Fruit fly (Drosophila melanogaster) whole organism, pupa: Measurements from ENCODE around the gene CG12481.

Source experiments
- CG10348 ChIP-seq: fragments of 200-800 bp; sonication (Bioruptor generic); IDR thresholded peaks from 2 replicates; pipeline ENCODE4 v1.3.6; 2022; ENCODE audit warnings: missing biosample characterization, missing genetic modification characterization
- CG12605 ChIP-seq: fragments of 200-800 bp; sonication (Bioruptor generic); IDR thresholded peaks from 2 replicates; pipeline ENCODE4 v1.3.6; 2022; ENCODE audit warnings: missing biosample characterization, missing genetic modification characterization
- CG13204 ChIP-seq: fragments of 200-800 bp; sonication (Bioruptor generic); optimal IDR thresholded peaks from 2 replicates; lab custom pipeline; 2018; ENCODE audit warnings: missing biosample characterization, mild to moderate bottlenecking, missing genetic modification characterization, moderate library complexity
- CG14655 ChIP-seq: fragments of 200-800 bp; sonication (Bioruptor generic); optimal IDR thresholded peaks from 3 replicates; lab custom pipeline; 2017; ENCODE audit warnings: mild to moderate bottlenecking, missing biosample characterization, missing genetic modification reagents, missing genetic modification characterization
- CG15710 ChIP-seq: fragments of 200-800 bp; sonication (Bioruptor generic); optimal IDR thresholded peaks from 2 replicates; lab custom pipeline; 2018; ENCODE audit warnings: missing biosample characterization, mild to moderate bottlenecking, missing genetic modification characterization, moderate library complexity
- CG17806 ChIP-seq: fragments of 200-800 bp; sonication (Bioruptor generic); optimal IDR thresholded peaks from 2 replicates; lab custom pipeline; 2018; ENCODE audit warnings: missing biosample characterization, mild to moderate bottlenecking, missing genetic modification characterization, moderate library complexity
- CG32121 ChIP-seq: fragments of 200-800 bp; sonication (Bioruptor generic); IDR thresholded peaks from 2 replicates; pipeline ENCODE4 v1.3.6; 2022; ENCODE audit warnings: missing biosample characterization, missing genetic modification characterization
- CG34367 ChIP-seq: fragments of 200-800 bp; sonication (Bioruptor generic); optimal IDR thresholded peaks from 2 replicates; lab custom pipeline; 2018; ENCODE audit warnings: missing biosample characterization, mild to moderate bottlenecking, missing genetic modification characterization
- CG4496 ChIP-seq: fragments of 200-800 bp; sonication (Bioruptor generic); IDR thresholded peaks from 3 replicates; pipeline ENCODE4 v1.3.6; 2022; ENCODE audit warnings: missing biosample characterization, missing genetic modification characterization
- CG8159 ChIP-seq: fragments of 200-800 bp; sonication (Bioruptor generic); optimal IDR thresholded peaks from 3 replicates; lab custom pipeline; 2018; ENCODE audit warnings: missing biosample characterization, mild to moderate bottlenecking, missing genetic modification characterization, moderate library complexity
- CG8301 ChIP-seq: fragments of 200-800 bp; sonication (Bioruptor generic); optimal IDR thresholded peaks from 2 replicates; lab custom pipeline; 2018; ENCODE audit warnings: missing biosample characterization, mild to moderate bottlenecking, missing genetic modification characterization
- CG9948 ChIP-seq: fragments of 200-800 bp; sonication (Bioruptor generic); optimal IDR thresholded peaks from 2 replicates; lab custom pipeline; 2018; ENCODE audit warnings: missing biosample characterization, mild to moderate bottlenecking, missing genetic modification characterization, moderate library complexity
- D1 ChIP-seq: fragments of 200-800 bp; sonication (Bioruptor generic); optimal IDR thresholded peaks from 2 replicates; lab custom pipeline; 2018; ENCODE audit warnings: missing biosample characterization, mild to moderate bottlenecking, missing genetic modification characterization, moderate library complexity
- EcR ChIP-seq: fragments of 200-800 bp; sonication (Bioruptor generic); optimal IDR thresholded peaks from 3 replicates; lab custom pipeline; 2019; ENCODE audit warnings: missing biosample characterization, missing genetic modification characterization, mild to moderate bottlenecking, moderate library complexity, missing genetic modification reagents
- Ets98B ChIP-seq: fragments of 200-800 bp; sonication (Bioruptor generic); IDR thresholded peaks from 2 replicates; pipeline ENCODE4 v1.3.6; 2022; ENCODE audit warnings: missing biosample characterization, missing genetic modification characterization
- Pif1A ChIP-seq: fragments of 200-800 bp; sonication (Bioruptor generic); optimal IDR thresholded peaks from 3 replicates; lab custom pipeline; 2016; ENCODE audit warnings: missing biosample characterization, missing genetic modification characterization
- Pif1B ChIP-seq: fragments of 200-800 bp; sonication (Bioruptor generic); optimal IDR thresholded peaks from 3 replicates; lab custom pipeline; 2016; ENCODE audit warnings: missing biosample characterization, missing genetic modification characterization
- Snoo ChIP-seq: fragments of 200-800 bp; sonication (Bioruptor generic); optimal IDR thresholded peaks from 3 replicates; lab custom pipeline; 2017; ENCODE audit warnings: missing biosample characterization, mild to moderate bottlenecking, missing genetic modification characterization, inconsistent platforms
- fd96Ca ChIP-seq: fragments of 200-800 bp; sonication (Bioruptor generic); IDR thresholded peaks from 3 replicates; pipeline ENCODE4 v1.3.6; 2022; ENCODE audit warnings: missing biosample characterization, missing genetic modification characterization
- gl ChIP-seq: fragments of 200-800 bp; sonication (Bioruptor generic); optimal IDR thresholded peaks from 2 replicates; lab custom pipeline; 2018; ENCODE audit warnings: missing biosample characterization, mild to moderate bottlenecking, missing genetic modification characterization
- rn ChIP-seq: fragments of 200-800 bp; sonication (Bioruptor generic); IDR thresholded peaks from 2 replicates; pipeline ENCODE4 v1.3.6; 2022; ENCODE audit warnings: missing biosample characterization, missing genetic modification characterization

Gene CG12481

DNA sequence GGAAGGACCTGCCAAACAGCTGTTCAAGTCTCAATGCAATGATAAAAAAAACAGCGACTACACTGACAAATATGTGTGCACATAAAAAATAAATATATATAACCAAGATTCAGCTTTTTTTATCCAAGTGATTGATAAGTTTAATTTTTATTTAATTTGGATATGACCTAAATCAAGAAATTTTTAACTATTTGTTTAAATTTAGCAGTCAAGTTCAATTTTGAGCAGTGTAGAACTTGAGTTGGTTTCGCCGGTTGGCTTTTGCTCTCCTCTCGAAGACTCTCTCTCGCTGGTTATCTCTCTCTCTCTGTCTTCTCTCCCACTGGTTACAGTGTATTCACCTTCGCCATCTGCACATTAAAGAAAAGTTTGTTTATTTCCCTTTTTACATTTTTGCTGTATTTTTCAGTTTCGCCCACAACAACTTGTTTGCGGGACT lies 31.0 kb downstream of the CG12481 start:
- TF ChIP-seq CG34367, result peak; percentile 97
- TF ChIP-seq CG17806 (tag; lab: Kevin White, UChicago), result peak; percentile 98
- TF ChIP-seq CG8159 (tag; lab: Kevin White, UChicago), result peak; percentile 98
- TF ChIP-seq CG9948 (tag; lab: Kevin White, UChicago), result peak; percentile 97
- peak; percentile 86 for TF ChIP-seq fd96Ca
- peak; percentile 93 for TF ChIP-seq CG8301
- TF ChIP-seq CG32121 (GFP tag; lab: Robert Waterston, UW), result peak; percentile 95
- TF ChIP-seq CG13204 (GFP tag; lab: Kevin White, UChicago), result peak; percentile 93
- peak; percentile 98 for TF ChIP-seq CG15710 (tag; lab: Kevin White, UChicago)
- TF ChIP-seq D1 (tag; lab: Kevin White, UChicago), result peak; percentile 95
- peak; percentile 91 for TF ChIP-seq Pif1B (GFP tag; lab: Kevin White, UChicago)
- TF ChIP-seq Pif1A, result peak; percentile 94
- peak; percentile 96 for TF ChIP-seq CG12605 (GFP tag; lab: Robert Waterston, UW)
- peak; percentile 93 for TF ChIP-seq EcR
- peak; percentile 92 for TF ChIP-seq gl (tag; lab: Kevin White, UChicago)
- peak; percentile 59; the same call in 1 of the 2 replicates for TF ChIP-seq CG10348 (GFP tag; lab: Robert Waterston, UW)
- TF ChIP-seq Snoo (tag; lab: Kevin White, UChicago), result peak; percentile 97
- TF ChIP-seq CG14655, result peak; percentile 95
- TF ChIP-seq Ets98B (GFP tag; lab: Robert Waterston, UW), result peak; percentile 94
- TF ChIP-seq rn (GFP tag; lab: Robert Waterston, UW), result peak; percentile 92
- peak; percentile 97 for TF ChIP-seq CG4496

DNA sequence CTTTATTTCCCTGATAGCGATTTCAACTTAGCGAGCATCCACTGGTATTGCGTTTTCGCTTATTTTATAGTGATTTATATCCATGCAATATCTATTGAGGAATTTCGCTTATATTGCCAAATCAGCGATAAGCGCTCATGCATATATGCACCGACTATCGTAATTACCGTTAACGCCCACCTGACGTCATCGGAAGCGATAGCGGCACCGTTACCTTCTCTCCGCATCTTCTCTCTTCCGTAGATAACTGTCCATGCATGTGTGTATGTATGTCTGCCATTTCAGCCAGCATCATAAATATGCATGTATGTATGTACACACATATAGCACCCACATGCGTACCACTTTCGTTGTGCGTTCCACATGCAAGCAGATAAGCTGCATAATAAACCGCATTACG lies 34.1 kb downstream of the CG12481 start:
- TF ChIP-seq CG34367 (no peak), CG14655 (no peak), CG13204 (GFP tag; lab: Kevin White, UChicago) (peak; percentile 7), Pif1A (no peak)
- TF ChIP-seq, all 21 proteins: peak for 1

dm6 chrX:14221995-14222394 lies 34.9 kb downstream of the CG12481 start:
- TF ChIP-seq gl (tag; lab: Kevin White, UChicago) (no peak), CG8159 (tag; lab: Kevin White, UChicago) (no peak), CG17806 (tag; lab: Kevin White, UChicago) (no peak), fd96Ca (no peak), Pif1A (no peak), rn (GFP tag; lab: Robert Waterston, UW) (no peak), CG14655 (no peak), CG32121 (GFP tag; lab: Robert Waterston, UW) (no peak), Pif1B (GFP tag; lab: Kevin White, UChicago) (no peak)

- no peak for TF ChIP-seq Snoo (tag; lab: Kevin White, UChicago)
- no peak for TF ChIP-seq CG32121 (GFP tag; lab: Robert Waterston, UW)
Observed at dm6 chrX:14225665-14226064, 38.6 kb downstream of the CG12481 start, which contains the start of gene CG11674. CG11674 (minus strand) TSS chrX:14225879.

- no peak for TF ChIP-seq gl (tag; lab: Kevin White, UChicago)
- TF ChIP-seq CG17806 (tag; lab: Kevin White, UChicago), result no peak
- TF ChIP-seq Pif1B (GFP tag; lab: Kevin White, UChicago), result no peak
- TF ChIP-seq CG34367, result no peak
- TF ChIP-seq CG12605 (GFP tag; lab: Robert Waterston, UW), result no peak
- TF ChIP-seq fd96Ca, result no peak
- no peak for TF ChIP-seq Pif1A
- TF ChIP-seq Ets98B (GFP tag; lab: Robert Waterston, UW), result no peak
- no peak for TF ChIP-seq CG10348 (GFP tag; lab: Robert Waterston, UW)
- TF ChIP-seq CG8159 (tag; lab: Kevin White, UChicago), result no peak
- TF ChIP-seq Snoo (tag; lab: Kevin White, UChicago), result no peak
- no peak for TF ChIP-seq EcR
- no peak for TF ChIP-seq CG13204 (GFP tag; lab: Kevin White, UChicago)
- no peak for TF ChIP-seq CG15710 (tag; lab: Kevin White, UChicago)
- TF ChIP-seq CG32121 (GFP tag; lab: Robert Waterston, UW), result no peak
- no peak for TF ChIP-seq D1 (tag; lab: Kevin White, UChicago)
Observed at dm6 chrX:14226093-14226492, 39.0 kb downstream of the CG12481 start, which contains the start of gene mRpL38. mRpL38 (plus strand) TSS chrX:14226289.

DNA sequence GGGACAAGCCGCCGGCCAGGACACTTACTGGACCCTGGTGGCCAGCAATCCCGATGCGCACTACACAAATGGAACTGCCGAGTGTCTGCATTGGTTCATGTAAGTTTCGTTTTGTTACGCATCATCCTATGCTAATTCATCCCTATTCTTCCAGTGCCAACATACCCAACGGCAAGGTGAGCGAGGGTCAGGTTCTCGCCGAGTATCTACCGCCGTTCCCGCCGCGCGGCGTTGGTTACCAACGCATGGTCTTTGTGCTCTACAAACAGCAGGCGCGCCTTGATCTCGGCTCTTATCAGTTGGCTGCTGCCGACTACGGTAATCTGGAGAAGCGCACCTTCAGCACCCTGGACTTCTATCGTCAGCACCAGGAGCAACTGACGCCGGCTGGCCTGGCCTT lies 40.0 kb downstream of the CG12481 start:
- no peak for TF ChIP-seq CG15710 (tag; lab: Kevin White, UChicago)
- TF ChIP-seq Snoo (tag; lab: Kevin White, UChicago), result no peak
- TF ChIP-seq CG9948 (tag; lab: Kevin White, UChicago), result no peak
- TF ChIP-seq CG17806 (tag; lab: Kevin White, UChicago), result no peak
- no peak for TF ChIP-seq CG14655
- no peak for TF ChIP-seq fd96Ca
- TF ChIP-seq Pif1A, result no peak
- no peak for TF ChIP-seq CG4496
- TF ChIP-seq CG8159 (tag; lab: Kevin White, UChicago), result no peak
- TF ChIP-seq D1 (tag; lab: Kevin White, UChicago), result no peak
- TF ChIP-seq CG13204 (GFP tag; lab: Kevin White, UChicago), result no peak
- TF ChIP-seq rn (GFP tag; lab: Robert Waterston, UW), result no peak
- no peak for TF ChIP-seq Pif1B (GFP tag; lab: Kevin White, UChicago)
- TF ChIP-seq EcR, result no peak
- TF ChIP-seq CG8301, result no peak
- TF ChIP-seq CG32121 (GFP tag; lab: Robert Waterston, UW), result no peak
- no peak for TF ChIP-seq CG12605 (GFP tag; lab: Robert Waterston, UW)
- TF ChIP-seq CG34367, result no peak
